Fruit fly (Drosophila melanogaster): ENCODE data around the gene Uggt.

DNA sequence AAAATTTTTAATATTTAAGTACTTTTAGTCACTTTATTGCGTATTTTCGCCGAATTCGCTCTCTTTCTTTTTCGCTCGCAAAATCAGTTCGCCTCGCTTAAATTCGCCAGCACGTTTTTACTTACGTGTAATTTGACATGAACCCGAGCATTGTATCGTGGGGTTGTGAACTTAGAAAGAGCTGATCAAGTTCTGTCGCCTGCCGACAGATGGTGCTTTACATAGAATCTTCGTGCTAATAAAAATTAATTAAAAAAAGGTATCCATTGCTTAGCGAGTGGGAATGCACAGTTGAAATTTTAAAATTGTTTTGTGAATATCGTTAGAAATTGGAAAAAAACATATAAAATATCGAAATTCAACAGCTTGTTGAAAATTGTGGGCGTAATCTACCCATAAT, 24.1 kb upstream of the Uggt start:
- TF ChIP-seq Lpt (GFP tag; optimal IDR thresholded peaks at IDR 0.05) (no peak), CG11902 (GFP tag; optimal IDR thresholded peaks at IDR 0.05) (no peak), CG32006 (GFP tag; optimal IDR thresholded peaks at IDR 0.05) (no peak), Sox102F (GFP tag; optimal IDR thresholded peaks at IDR 0.05) (no peak)
